Fruit fly (Drosophila melanogaster): ENCODE results near the gene hth.

hth gene

DNA sequence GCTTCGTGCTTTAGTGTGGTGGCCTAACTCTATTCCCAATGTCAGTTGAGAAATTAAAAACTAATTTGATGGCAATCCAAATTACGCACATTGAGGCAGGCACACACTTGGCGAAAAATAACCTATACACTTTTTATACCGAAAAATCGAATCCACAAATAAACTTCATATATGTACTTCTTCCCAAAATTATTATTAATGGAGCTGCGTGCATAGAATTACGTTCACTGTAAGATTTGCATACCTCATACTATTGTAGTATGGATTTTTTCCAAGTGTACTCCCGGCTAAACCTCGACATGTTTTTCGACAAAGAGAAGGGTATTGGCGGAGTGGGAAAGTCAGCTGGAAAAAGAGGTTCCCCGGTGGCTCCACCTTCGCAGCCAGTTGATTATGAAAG is 44.9 kb upstream of the hth start (continued):
- TF ChIP-seq odd (GFP tag; optimal IDR thresholded peaks at IDR 0.05) = peak; percentile 3
- TF ChIP-seq CG18476 (GFP tag; optimal IDR thresholded peaks at IDR 0.05) = no peak
- TF ChIP-seq CG18764 (GFP tag; optimal IDR thresholded peaks at IDR 0.05) = peak; percentile 36
- TF ChIP-seq HmgZ (tag; optimal IDR thresholded peaks at IDR 0.05) = no peak
- 0 out of 3 replicates have a peak, but pooled peaks have one; percentile 17 for TF ChIP-seq CG7357 (GFP tag; IDR thresholded peaks at IDR 0.05)
- TF ChIP-seq CG7372 (GFP tag; IDR thresholded peaks at IDR 0.05) = 0 out of 2 replicates have a peak, but pooled peaks have one; percentile 34
- TF ChIP-seq CTCF (GFP tag; optimal IDR thresholded peaks at IDR 0.05) = peak; percentile 19
- no peak for TF ChIP-seq CG31388 (GFP tag; optimal IDR thresholded peaks at IDR 0.05)
- peak; percentile 67 for TF ChIP-seq CG10147 (GFP tag; optimal IDR thresholded peaks at IDR 0.05)
- TF ChIP-seq CG14441 (GFP tag; IDR thresholded peaks at IDR 0.05) = peak; percentile 81
- peak; percentile 88 for TF ChIP-seq CG17359 (tag; optimal IDR thresholded peaks at IDR 0.05)
- peak; percentile 61 for TF ChIP-seq Lim3 (GFP tag; IDR thresholded peaks at IDR 0.05)
- no peak for TF ChIP-seq CG10565 (GFP tag; optimal IDR thresholded peaks at IDR 0.05)
- no peak for TF ChIP-seq tup (GFP tag; optimal IDR thresholded peaks at IDR 0.05)
- TF ChIP-seq CG15269 (tag; optimal IDR thresholded peaks at IDR 0.05) = peak; percentile 73
- peak; percentile 10 for TF ChIP-seq fd3F (GFP tag; optimal IDR thresholded peaks at IDR 0.05)
- peak; percentile 42 for TF ChIP-seq al (GFP tag; IDR thresholded peaks at IDR 0.05)
- TF ChIP-seq GATAe (GFP tag; conservative IDR thresholded peaks at IDR 0.05) = no peak
- no peak for TF ChIP-seq CG12236 (GFP tag; optimal IDR thresholded peaks at IDR 0.05)
- TF ChIP-seq CG14710 (tag; optimal IDR thresholded peaks at IDR 0.05) = peak; percentile 9
- peak; percentile 74 for TF ChIP-seq Blimp-1 (GFP tag; optimal IDR thresholded peaks at IDR 0.05)
- TF ChIP-seq sqz (GFP tag; optimal IDR thresholded peaks at IDR 0.05) = no peak
- no peak for TF ChIP-seq Lpt (GFP tag; optimal IDR thresholded peaks at IDR 0.05)
- peak; percentile 30 for TF ChIP-seq CG9437 (GFP tag; optimal IDR thresholded peaks at IDR 0.05)
- TF ChIP-seq pzg (GFP tag; optimal IDR thresholded peaks at IDR 0.05) = no peak
- TF ChIP-seq CG17829 (tag; optimal IDR thresholded peaks at IDR 0.05) = peak; percentile 59
- TF ChIP-seq CG3065 (GFP tag; optimal IDR thresholded peaks at IDR 0.05) = no peak
- no peak for TF ChIP-seq ato (GFP tag; IDR thresholded peaks at IDR 0.05; ENCODE audit: partially characterized antibody)
- TF ChIP-seq lbe (GFP tag; optimal IDR thresholded peaks at IDR 0.05) = no peak
- no peak for TF ChIP-seq CG32772 (GFP tag; IDR thresholded peaks at IDR 0.05)
- peak; percentile 52 for TF ChIP-seq CG8388 (GFP tag; optimal IDR thresholded peaks at IDR 0.05)
- TF ChIP-seq CG8290 (GFP tag; optimal IDR thresholded peaks at IDR 0.05) = no peak
- peak in 1 of 2 experiments; percentile 63 for TF ChIP-seq CG8290 (tag; optimal IDR thresholded peaks at IDR 0.05)
- TF ChIP-seq Jarid2 (GFP tag; optimal IDR thresholded peaks at IDR 0.05) = peak; percentile 13
- peak; percentile 68 for TF ChIP-seq pum (GFP tag; optimal IDR thresholded peaks at IDR 0.05)
- peak; percentile 39; the same call in 1 of the 2 replicates for TF ChIP-seq ara (GFP tag; IDR thresholded peaks at IDR 0.05)
- peak; percentile 51 for TF ChIP-seq salm (tag; optimal IDR thresholded peaks at IDR 0.05)
- TF ChIP-seq ems (GFP tag; optimal IDR thresholded peaks at IDR 0.05) = peak; percentile 49
- TF ChIP-seq CG8924 (tag; optimal IDR thresholded peaks at IDR 0.05) = peak; percentile 53
- TF ChIP-seq dan (GFP tag; IDR thresholded peaks at IDR 0.05) = no peak
- no peak for TF ChIP-seq Six4 (GFP tag; optimal IDR thresholded peaks at IDR 0.05)
- TF ChIP-seq wdn (GFP tag; IDR thresholded peaks at IDR 0.05) = no peak
- TF ChIP-seq sim (GFP tag; IDR thresholded peaks at IDR 0.05) = no peak
- TF ChIP-seq nmo (GFP tag; optimal IDR thresholded peaks at IDR 0.05) = peak; percentile 53
- no peak for TF ChIP-seq CG10321 (GFP tag; IDR thresholded peaks at IDR 0.05)
- TF ChIP-seq crc (GFP tag; optimal IDR thresholded peaks at IDR 0.05) = peak; percentile 29
- TF ChIP-seq CG9932 (GFP tag; IDR thresholded peaks at IDR 0.05) = peak; percentile 40; the same call in 1 of the 2 replicates
- no peak for TF ChIP-seq gcm2 (GFP tag; optimal IDR thresholded peaks at IDR 0.05)
- 0 out of 2 replicates have a peak, but pooled peaks have one; percentile 18 for TF ChIP-seq Nf-YA (GFP tag; IDR thresholded peaks at IDR 0.05)
- peak; percentile 51; the same call in 1 of the 2 replicates for TF ChIP-seq aop (GFP tag; IDR thresholded peaks at IDR 0.05)
- peak; percentile 25 for TF ChIP-seq CG12071 (GFP tag; optimal IDR thresholded peaks at IDR 0.05)
- TF ChIP-seq ab (GFP tag; optimal IDR thresholded peaks at IDR 0.05) = peak; percentile 28
- TF ChIP-seq CG8478 (optimal IDR thresholded peaks at IDR 0.05) = no peak

All from whole organism, embryonic.